Fruit fly (Drosophila melanogaster): ENCODE measurements around the gene Octbeta1R.

Gene Octbeta1R

DNA sequence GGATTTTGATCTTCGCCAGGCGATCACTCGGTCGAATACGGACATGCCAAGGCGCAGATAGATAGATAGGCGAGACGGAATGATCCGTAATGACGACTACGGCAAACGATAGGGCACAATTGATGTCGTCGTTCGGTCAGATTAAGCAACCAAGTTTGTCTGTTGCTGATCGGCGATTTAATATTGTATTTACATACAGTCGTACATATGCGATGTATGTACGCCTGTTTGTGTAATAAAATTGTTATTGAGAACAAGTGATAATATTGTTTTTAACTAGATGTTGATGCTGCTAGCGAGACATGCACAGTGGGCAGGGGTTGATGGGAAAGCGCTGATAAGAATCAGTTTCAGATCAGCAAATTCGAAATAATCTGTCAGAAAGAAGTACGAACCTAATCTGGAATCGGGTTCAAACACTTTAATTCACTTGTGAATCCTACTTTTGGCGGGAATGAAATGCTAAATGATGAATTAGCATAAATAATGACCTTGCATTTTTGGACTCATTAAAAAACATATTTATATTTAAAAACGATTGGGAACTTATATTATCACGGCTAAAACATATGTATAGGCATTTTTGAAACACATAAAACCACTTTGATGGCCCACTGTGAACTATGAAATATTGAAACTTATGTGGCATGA, 41.6 kb upstream of the Octbeta1R start (continued):
- TF ChIP-seq corto (GFP tag; optimal IDR thresholded peaks at IDR 0.05): no peak
- no peak for TF ChIP-seq nom (GFP tag; optimal IDR thresholded peaks at IDR 0.05)
- TF ChIP-seq Hey (tag; optimal IDR thresholded peaks at IDR 0.05): no peak
- no peak for TF ChIP-seq Atf-2 (GFP tag; optimal IDR thresholded peaks at IDR 0.05)
- no peak for TF ChIP-seq Sox100B (GFP tag; optimal IDR thresholded peaks at IDR 0.05)
- TF ChIP-seq CG17328 (GFP tag; IDR thresholded peaks at IDR 0.05): no peak
- TF ChIP-seq Scr (GFP tag; IDR thresholded peaks at IDR 0.05; ENCODE audit: partially characterized antibody): no peak
- no peak for TF ChIP-seq tio (GFP tag; optimal IDR thresholded peaks at IDR 0.05)
- TF ChIP-seq Fer3 (tag; optimal IDR thresholded peaks at IDR 0.05): no peak
- TF ChIP-seq CkIIα-i1 (GFP tag; IDR thresholded peaks at IDR 0.05): no peak
- TF ChIP-seq en (GFP tag; optimal IDR thresholded peaks at IDR 0.05): no peak
- TF ChIP-seq hth (optimal IDR thresholded peaks at IDR 0.05): no peak
- TF ChIP-seq Abd-B (GFP tag; optimal IDR thresholded peaks at IDR 0.05): no peak
- TF ChIP-seq CG2116 (GFP tag; optimal IDR thresholded peaks at IDR 0.05): no peak
- TF ChIP-seq CG3163 (GFP tag; optimal IDR thresholded peaks at IDR 0.05): no peak
- TF ChIP-seq prd (optimal IDR thresholded peaks at IDR 0.05): no peak
- peak; percentile 30; the same call in 1 of the 3 replicates for TF ChIP-seq prd (GFP tag; IDR thresholded peaks at IDR 0.05)
- no peak for TF ChIP-seq bsh (GFP tag; optimal IDR thresholded peaks at IDR 0.05)
- no peak for TF ChIP-seq sim (GFP tag; IDR thresholded peaks at IDR 0.05)
- TF ChIP-seq CG1647 (GFP tag; optimal IDR thresholded peaks at IDR 0.05): no peak
- peak; percentile 20 for TF ChIP-seq Ssrp (tag; optimal IDR thresholded peaks at IDR 0.05)
- TF ChIP-seq lbe (GFP tag; optimal IDR thresholded peaks at IDR 0.05): no peak
- no peak for TF ChIP-seq CG3726 (GFP tag; IDR thresholded peaks at IDR 0.05)
- TF ChIP-seq ems (GFP tag; optimal IDR thresholded peaks at IDR 0.05): no peak
- no peak for TF ChIP-seq CG10654 (GFP tag; optimal IDR thresholded peaks at IDR 0.05)
- TF ChIP-seq NC2β (GFP tag; optimal IDR thresholded peaks at IDR 0.05): no peak
- TF ChIP-seq CG18619 (GFP tag; optimal IDR thresholded peaks at IDR 0.05): no peak
- peak; percentile 30; the same call in 2 of the 3 replicates for TF ChIP-seq row (GFP tag; IDR thresholded peaks at IDR 0.05)
- TF ChIP-seq CG42726 (GFP tag; IDR thresholded peaks at IDR 0.05; ENCODE audit: partially characterized antibody): no peak
- TF ChIP-seq gcm (GFP tag; optimal IDR thresholded peaks at IDR 0.05): no peak
- TF ChIP-seq CG8924 (tag; optimal IDR thresholded peaks at IDR 0.05): no peak
- TF ChIP-seq CG4854 (GFP tag; optimal IDR thresholded peaks at IDR 0.05): no peak
- TF ChIP-seq Usf (GFP tag; optimal IDR thresholded peaks at IDR 0.05): no peak
- no peak for TF ChIP-seq CG10565 (GFP tag; optimal IDR thresholded peaks at IDR 0.05)

DNA sequence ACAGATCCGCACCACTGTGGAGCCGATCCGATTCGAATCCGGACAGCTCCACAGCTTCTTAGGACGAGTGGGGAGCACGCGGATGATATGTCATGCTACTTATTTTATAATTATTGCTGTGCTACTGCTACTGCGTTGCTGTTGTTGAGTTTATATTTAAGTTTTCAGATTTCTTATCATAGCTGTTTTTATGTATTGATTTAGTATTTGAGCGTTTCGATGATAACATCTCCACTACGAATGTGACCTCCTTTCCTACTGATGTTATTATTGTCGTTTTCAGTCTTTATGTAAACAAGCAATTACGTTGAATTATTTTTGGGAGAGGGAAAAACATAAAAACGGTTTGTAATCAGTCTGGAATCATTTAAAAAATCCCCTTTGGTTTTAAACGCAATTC, 41.0 kb upstream of the Octbeta1R start:
- TF ChIP-seq pita (GFP tag; optimal IDR thresholded peaks at IDR 0.05): no peak
- no peak for TF ChIP-seq Hmr (GFP tag; optimal IDR thresholded peaks at IDR 0.05)
- no peak for TF ChIP-seq CG10366 (GFP tag; IDR thresholded peaks at IDR 0.05)
- TF ChIP-seq Eip74EF (GFP tag; optimal IDR thresholded peaks at IDR 0.05): no peak
- TF ChIP-seq Bdp1 (GFP tag; optimal IDR thresholded peaks at IDR 0.05): no peak
- no peak for TF ChIP-seq CG7786 (GFP tag; optimal IDR thresholded peaks at IDR 0.05)
- TF ChIP-seq CG34376 (GFP tag; optimal IDR thresholded peaks at IDR 0.05): peak; percentile 98
- no peak for TF ChIP-seq wdn (GFP tag; IDR thresholded peaks at IDR 0.05)
- TF ChIP-seq CoRest (tag; optimal IDR thresholded peaks at IDR 0.05): no peak
- peak in 1 of 2 experiments; percentile 67 for TF ChIP-seq Pdp1 (GFP tag; optimal IDR thresholded peaks at IDR 0.05)
- TF ChIP-seq chinmo (GFP tag; IDR thresholded peaks at IDR 0.05; ENCODE audit: partially characterized antibody): no peak
- TF ChIP-seq tap (tag; optimal IDR thresholded peaks at IDR 0.05): no peak
- TF ChIP-seq CG34224 (GFP tag; IDR thresholded peaks at IDR 0.05; ENCODE audit: partially characterized antibody): no peak
- no peak for TF ChIP-seq tin (GFP tag; optimal IDR thresholded peaks at IDR 0.05)
- no peak for TF ChIP-seq pnt (GFP tag; optimal IDR thresholded peaks at IDR 0.05)
- TF ChIP-seq grn (GFP tag; optimal IDR thresholded peaks at IDR 0.05): peak; percentile 59
- TF ChIP-seq CG9727 (GFP tag; optimal IDR thresholded peaks at IDR 0.05): no peak
- TF ChIP-seq CG12104 (GFP tag; optimal IDR thresholded peaks at IDR 0.05): no peak
- TF ChIP-seq lbe (GFP tag; optimal IDR thresholded peaks at IDR 0.05): no peak
